Worm (Caenorhabditis elegans) whole organism, L1 larva: ENCODE measurements around the gene ZK1251.3.
A peak's percentile ranks its signal among the peaks of the same experiment; 100 is the strongest.

ENCODE experiments used
- C04F5.9 ChIP-seq: sonication (generic microtip); optimal IDR thresholded peaks from 2 replicates; lab custom pipeline; 2016; ENCODE audit warnings: missing genetic modification characterization, missing compliant biosample characterization
- C16A3.4 ChIP-seq: fragments of 150-350 bp; optimal IDR thresholded peaks from 2 replicates; lab custom pipeline; 2014; ENCODE audit warnings: missing biosample characterization, missing genetic modification characterization
- F16B12.6 ChIP-seq: fragments of 150-350 bp; optimal IDR thresholded peaks from 2 replicates; lab custom pipeline; 2014; ENCODE audit warnings: missing biosample characterization, missing genetic modification characterization
- Y116A8C.19 ChIP-seq: sonication (generic microtip); optimal IDR thresholded peaks from 2 replicates; lab custom pipeline; 2016; ENCODE audit warnings: missing compliant biosample characterization, missing genetic modification characterization, borderline replicate concordance
- blmp-1 ChIP-seq: fragments of 150-350 bp; optimal IDR thresholded peaks from 2 replicates; lab custom pipeline; 2014; ENCODE audit warnings: missing biosample characterization, missing genetic modification characterization
- ceh-82 ChIP-seq, 3 experiments: fragments of 150-350 bp in 1 of 3; sonication (generic microtip) in 2 of 3; optimal IDR thresholded peaks; 2 replicates each; lab custom pipeline; 2014 to 2017; ENCODE audit warnings: missing biosample characterization in 3 of 3, missing genetic modification characterization in 3 of 3
- dpl-1 ChIP-seq, 3 experiments: fragments of 150-350 bp in 2 of 3; sonication (generic microtip) in 1 of 3; optimal IDR thresholded peaks; 2 replicates each; lab custom pipeline; 2014 to 2017; ENCODE audit warnings: missing biosample characterization in 3 of 3, missing genetic modification characterization in 3 of 3, missing genetic modification reagents in 3 of 3
- dsc-1 ChIP-seq: sonication (generic microtip); optimal IDR thresholded peaks from 2 replicates; lab custom pipeline; 2016; ENCODE audit warnings: mild to moderate bottlenecking, missing genetic modification characterization, missing compliant biosample characterization
- efl-1 ChIP-seq, 4 experiments: fragments of 150-350 bp; optimal IDR thresholded peaks in 3 of 4; peaks in 1 of 4; 1 replicate in 1 of 4; 2 replicates in 3 of 4; lab custom pipeline; 2014; ENCODE audit warnings: missing biosample characterization in 2 of 4, missing genetic modification characterization in 2 of 4, missing genetic modification reagents in 2 of 4
- egl-13 ChIP-seq: sonication (generic microtip); optimal IDR thresholded peaks from 2 replicates; lab custom pipeline; 2016; ENCODE audit warnings: missing genotype, missing genetic modification reagents, missing genetic modification characterization, missing compliant biosample characterization
- ets-5 ChIP-seq: fragments of 200-800 bp; sonication (Bioruptor generic); IDR thresholded peaks from 2 replicates; pipeline ENCODE4 v1.3.6; 2022; ENCODE audit warnings: missing genetic modification characterization, missing compliant biosample characterization
- fkh-4 ChIP-seq: sonication (generic microtip); optimal IDR thresholded peaks from 2 replicates; lab custom pipeline; 2016; ENCODE audit warnings: missing compliant biosample characterization, missing genetic modification characterization, borderline replicate concordance
- fkh-8 ChIP-seq: sonication (generic microtip); optimal IDR thresholded peaks from 2 replicates; lab custom pipeline; 2016; ENCODE audit warnings: mild to moderate bottlenecking, missing genetic modification characterization, missing compliant biosample characterization
- hlh-17 ChIP-seq: fragments of 200-800 bp; sonication (Bioruptor generic); optimal IDR thresholded peaks from 2 replicates; lab custom pipeline; 2018; ENCODE audit warnings: missing genetic modification characterization, mild to moderate bottlenecking, missing compliant biosample characterization, moderate library complexity, borderline replicate concordance
- lin-15B ChIP-seq: fragments of 150-350 bp; sonication (generic microtip); optimal IDR thresholded peaks from 3 replicates; lab custom pipeline; 2014; ENCODE audit warnings: missing biosample characterization, missing genetic modification characterization
- lin-35 ChIP-seq, 2 experiments: fragments of 150-350 bp; optimal IDR thresholded peaks; 2 replicates each; lab custom pipeline; 2014; ENCODE audit warnings: missing biosample characterization in 2 of 2, missing genetic modification characterization in 2 of 2, missing genetic modification reagents in 2 of 2
- lin-39 ChIP-seq: fragments of 150-350 bp; optimal IDR thresholded peaks from 2 replicates; lab custom pipeline; 2014; ENCODE audit warnings: missing biosample characterization, missing genetic modification reagents, missing genetic modification characterization
- lir-3 ChIP-seq: sonication (generic microtip); optimal IDR thresholded peaks from 2 replicates; lab custom pipeline; 2016; ENCODE audit warnings: mild to moderate bottlenecking, missing genetic modification characterization, moderate library complexity, missing compliant biosample characterization; ENCODE audit not compliant: poor library complexity
- lsy-2 ChIP-seq, 2 experiments: fragments of 150-350 bp; optimal IDR thresholded peaks; 2 replicates each; lab custom pipeline; 2014; ENCODE audit warnings: missing biosample characterization in 2 of 2, missing genetic modification characterization in 2 of 2
- mdl-1 ChIP-seq, 2 experiments: fragments of 150-350 bp; optimal IDR thresholded peaks; 2 replicates each; lab custom pipeline; 2014 to 2017; ENCODE audit warnings: missing biosample characterization in 2 of 2, missing genetic modification characterization in 2 of 2, inconsistent platforms in 1 of 2
- mep-1 ChIP-seq: fragments of 150-350 bp; optimal IDR thresholded peaks from 2 replicates; lab custom pipeline; 2014; ENCODE audit warnings: missing biosample characterization, missing genetic modification characterization
- nhr-19 ChIP-seq: fragments of 200-800 bp; sonication (Bioruptor generic); conservative IDR thresholded peaks from 2 replicates; pipeline ENCODE4 v1.3.6; 2022; ENCODE audit warnings: missing genetic modification characterization, missing compliant biosample characterization
- nhr-20 ChIP-seq: sonication (generic microtip); optimal IDR thresholded peaks from 2 replicates; lab custom pipeline; 2016; ENCODE audit warnings: mild to moderate bottlenecking, missing genetic modification characterization, missing compliant biosample characterization
- nhr-28 ChIP-seq: fragments of 150-350 bp; optimal IDR thresholded peaks from 2 replicates; lab custom pipeline; 2014; ENCODE audit warnings: missing biosample characterization, missing genetic modification characterization
- nhr-47 ChIP-seq: sonication (generic microtip); optimal IDR thresholded peaks from 2 replicates; lab custom pipeline; 2016; ENCODE audit warnings: mild to moderate bottlenecking, missing genetic modification characterization, moderate library complexity, missing compliant biosample characterization
- nhr-71 ChIP-seq: sonication (generic microtip); optimal IDR thresholded peaks from 2 replicates; lab custom pipeline; 2016; ENCODE audit warnings: mild to moderate bottlenecking, missing genetic modification characterization, moderate library complexity, missing compliant biosample characterization
- nhr-76 ChIP-seq: sonication (generic microtip); optimal IDR thresholded peaks from 2 replicates; lab custom pipeline; 2017; ENCODE audit warnings: missing biosample characterization, missing genetic modification characterization
- nhr-77 ChIP-seq: fragments of 150-350 bp; optimal IDR thresholded peaks from 2 replicates; lab custom pipeline; 2014; ENCODE audit warnings: missing biosample characterization, missing genetic modification characterization
- pag-3 ChIP-seq: sonication (generic microtip); optimal IDR thresholded peaks from 2 replicates; lab custom pipeline; 2017; ENCODE audit warnings: missing genetic modification characterization, mild to moderate bottlenecking, missing compliant biosample characterization, antibody characterized with exemption, borderline replicate concordance; ENCODE audit not compliant: insufficient read depth
- pax-3 ChIP-seq: fragments of 200-800 bp; sonication (Bioruptor generic); optimal IDR thresholded peaks from 2 replicates; lab custom pipeline; 2018; ENCODE audit warnings: mild to moderate bottlenecking, missing genetic modification characterization, moderate library complexity, missing compliant biosample characterization
- rnt-1 ChIP-seq: sonication (generic microtip); optimal IDR thresholded peaks from 2 replicates; lab custom pipeline; 2016; ENCODE audit warnings: mild to moderate bottlenecking, missing genetic modification characterization, moderate library complexity, missing compliant biosample characterization
- skn-1 ChIP-seq: fragments of 150-350 bp; optimal IDR thresholded peaks from 2 replicates; lab custom pipeline; 2014; ENCODE audit warnings: missing biosample characterization, missing genetic modification characterization
- swsn-7 ChIP-seq: sonication (generic microtip); optimal IDR thresholded peaks from 2 replicates; lab custom pipeline; 2016; ENCODE audit warnings: missing genetic modification characterization, missing compliant biosample characterization
- tlp-1 ChIP-seq: fragments of 150-350 bp; optimal IDR thresholded peaks from 2 replicates; lab custom pipeline; 2014; ENCODE audit warnings: missing biosample characterization, missing genetic modification characterization
- unc-98 ChIP-seq: fragments of 200-800 bp; sonication (Bioruptor generic); IDR thresholded peaks from 2 replicates; pipeline ENCODE4 v1.3.6; 2022; ENCODE audit warnings: missing genetic modification characterization, missing compliant biosample characterization
- vab-15 ChIP-seq: sonication (generic microtip); optimal IDR thresholded peaks from 2 replicates; lab custom pipeline; 2017; ENCODE audit warnings: missing genotype, mild to moderate bottlenecking, missing genetic modification characterization, missing compliant biosample characterization
- xbp-1 ChIP-seq: sonication (generic microtip); optimal IDR thresholded peaks from 2 replicates; lab custom pipeline; 2016; ENCODE audit warnings: missing genetic modification characterization, missing compliant biosample characterization
- zag-1 ChIP-seq: fragments of 150-350 bp; optimal IDR thresholded peaks from 2 replicates; lab custom pipeline; 2014; ENCODE audit warnings: missing biosample characterization, missing genetic modification characterization
- zip-4 ChIP-seq: fragments of 200-800 bp; sonication (Bioruptor generic); optimal IDR thresholded peaks from 2 replicates; lab custom pipeline; 2018; ENCODE audit warnings: mild to moderate bottlenecking, missing genetic modification characterization, moderate library complexity, missing compliant biosample characterization
- ztf-4 ChIP-seq: fragments of 150-350 bp; optimal IDR thresholded peaks from 2 replicates; lab custom pipeline; 2014; ENCODE audit warnings: missing biosample characterization, missing genetic modification characterization

ZK1251.3 gene

DNA sequence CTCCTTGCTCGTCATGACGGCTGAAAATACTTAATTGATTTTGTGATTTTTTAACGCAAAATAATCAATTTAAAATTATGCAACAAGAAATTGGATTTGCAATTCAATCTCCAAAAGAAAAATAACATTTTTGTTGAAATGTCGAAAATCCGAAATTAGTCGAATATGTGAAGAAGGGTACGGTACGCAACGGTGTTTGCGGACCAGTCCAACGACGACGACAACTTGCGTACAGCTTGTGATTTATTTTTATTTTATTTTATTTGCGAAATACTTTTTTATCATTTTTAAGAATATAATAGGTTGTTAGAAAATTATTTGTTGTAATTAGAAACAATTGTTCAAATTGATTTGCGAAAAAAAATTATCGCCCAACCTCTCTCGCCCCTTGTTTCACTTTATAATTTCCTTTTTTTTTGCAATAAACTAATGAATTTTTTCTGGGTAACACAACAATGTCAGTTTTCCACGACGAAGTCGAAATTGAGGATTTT is 23.3 kb downstream of the ZK1251.3 start, which contains the start of the genes dcaf-1 and dph-3 (continued):
- TF ChIP-seq hlh-17 (GFP tag; lab: Kevin White, UChicago), result no peak
- TF ChIP-seq lsy-2 (tag; optimal IDR thresholded peaks at IDR 0.05; lab: Kevin White, UChicago), result peak; percentile 96 to 99
- no peak for TF ChIP-seq nhr-28 (tag; lab: Kevin White, UChicago)
- TF ChIP-seq F16B12.6 (tag; lab: Kevin White, UChicago), result peak; percentile 90
- TF ChIP-seq nhr-77 (tag; lab: Kevin White, UChicago), result no peak
- peak; percentile 59 for TF ChIP-seq nhr-71 (tag; lab: Kevin White, UChicago)
- no peak for TF ChIP-seq ztf-4 (tag; lab: Kevin White, UChicago)
- TF ChIP-seq lin-35 (GFP tag; optimal IDR thresholded peaks at IDR 0.05; lab: Kevin White, UChicago), result peak; percentile 50 to 65
- peak; percentile 45 for TF ChIP-seq skn-1
- TF ChIP-seq swsn-7 (tag; lab: Kevin White, UChicago), result peak; percentile 35
- peak; percentile 36 for TF ChIP-seq nhr-47
- peak; percentile 73 for TF ChIP-seq mep-1 (tag; lab: Kevin White, UChicago)
- TF ChIP-seq efl-1 (optimal IDR thresholded peaks at IDR 0.05; lab: Kevin White, UChicago), result peak; percentile 42 to 55
- TF ChIP-seq efl-1 (GFP tag; optimal IDR thresholded peaks at IDR 0.05 in 1 of 2; lab: Kevin White, UChicago), result peak; percentile 55 to 89
- TF ChIP-seq nhr-20 (tag; lab: Kevin White, UChicago), result peak; percentile 32
- no peak for TF ChIP-seq vab-15 (tag; lab: Kevin White, UChicago)
- peak; percentile 3 for TF ChIP-seq lin-15B (tag; lab: Kevin White, UChicago)
- no peak for TF ChIP-seq tlp-1 (tag; lab: Kevin White, UChicago)
- peak; percentile 34 to 68 (median 51) for TF ChIP-seq dpl-1 (GFP tag; optimal IDR thresholded peaks at IDR 0.05; lab: Kevin White, UChicago)

DNA sequence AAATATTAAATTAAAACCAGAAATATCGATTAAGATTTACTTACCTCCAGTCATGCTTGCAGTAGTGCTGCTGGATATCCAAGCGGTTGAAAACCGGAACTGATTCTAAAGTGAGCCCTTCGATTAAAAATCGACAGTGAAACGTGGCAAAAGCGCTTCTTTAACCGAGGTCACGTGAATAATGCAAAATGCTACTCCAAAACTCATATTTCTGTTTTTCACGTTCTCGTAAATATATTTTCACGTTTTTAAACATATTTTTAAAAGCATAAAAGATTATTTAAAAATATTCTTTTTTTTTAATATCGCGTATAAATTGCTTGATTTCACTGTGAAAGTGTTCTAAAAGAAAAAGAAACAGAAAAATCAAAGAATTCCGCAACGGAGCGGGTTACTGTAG is 25.7 kb downstream of the ZK1251.3 start, which contains the start of gene ant-1.3:
TSS of gene ant-1.3 (minus strand) at position 101 of the 400 bp plus-strand sequence.
- TF ChIP-seq egl-13 (tag; lab: Kevin White, UChicago) (no peak), zip-4 (GFP tag; lab: Kevin White, UChicago) (no peak), nhr-71 (tag; lab: Kevin White, UChicago) (no peak), lsy-2 (tag; optimal IDR thresholded peaks at IDR 0.05; lab: Kevin White, UChicago) (no peak), nhr-19 (GFP tag; lab: Robert Waterston, UW) (no peak), unc-98 (no peak), dsc-1 (tag; lab: Kevin White, UChicago) (no peak), ceh-82 (tag; optimal IDR thresholded peaks at IDR 0.05; lab: Kevin White, UChicago) (no peak), lin-39 (tag; lab: Kevin White, UChicago) (no peak), pag-3 (tag; lab: Kevin White, UChicago) (no peak), mdl-1 (tag; optimal IDR thresholded peaks at IDR 0.05; lab: Kevin White, UChicago) (no peak), nhr-76 (tag; lab: Kevin White, UChicago) (no peak), fkh-8 (no peak)

DNA sequence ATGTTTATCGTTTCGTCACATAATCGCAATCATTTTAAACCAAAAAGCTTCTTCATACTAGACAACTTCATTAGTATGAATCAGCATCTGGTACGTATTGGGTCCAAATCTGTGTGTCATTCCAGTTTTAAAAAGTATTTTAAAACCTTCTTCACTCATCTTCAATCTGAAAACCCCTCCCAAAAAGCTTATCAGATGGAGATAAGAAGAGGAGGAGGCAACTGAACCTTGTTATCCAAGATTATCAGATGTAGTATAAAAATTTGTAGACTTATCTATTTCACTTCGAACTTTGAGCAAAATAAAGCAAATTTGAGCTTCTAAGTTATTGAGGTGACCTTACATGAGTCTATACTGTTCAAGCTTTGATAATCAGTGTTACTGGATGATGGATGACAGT is 26.4 kb downstream of the ZK1251.3 start, which contains the start of gene nhr-38:
TSS of gene nhr-38 (plus strand) at position 301 of the 400 bp plus-strand sequence.
- TF ChIP-seq dsc-1 (tag; lab: Kevin White, UChicago), result peak; percentile 0
- no peak for TF ChIP-seq rnt-1

DNA sequence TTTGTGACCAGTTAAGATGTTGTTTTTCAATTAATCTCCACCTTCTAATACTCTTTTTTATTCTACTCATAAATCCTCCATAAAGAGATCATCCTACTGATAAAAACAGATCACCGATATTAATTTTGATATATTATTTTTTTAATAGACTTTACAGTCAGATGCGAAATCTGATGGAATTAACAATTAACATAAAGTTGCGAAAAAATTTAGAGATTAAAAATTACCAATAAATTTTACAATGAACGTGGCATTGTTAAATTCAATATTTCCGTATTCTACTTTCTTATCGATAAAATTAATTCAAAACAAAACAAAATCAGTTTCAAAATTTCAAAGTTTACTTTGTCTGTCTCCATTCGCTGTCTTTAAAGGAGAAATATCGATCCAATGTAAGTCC is 29.3 kb downstream of the ZK1251.3 start, which contains the start of gene K01H12.4:
TSS of gene K01H12.4 (plus strand) at position 301 of the 400 bp plus-strand sequence.
- TF ChIP-seq xbp-1 (tag; lab: Kevin White, UChicago) (no peak), Y116A8C.19 (tag; lab: Kevin White, UChicago) (no peak), blmp-1 (tag; lab: Kevin White, UChicago) (no peak), pax-3 (tag; lab: Kevin White, UChicago) (no peak), fkh-4 (tag; lab: Kevin White, UChicago) (no peak), tlp-1 (tag; lab: Kevin White, UChicago) (no peak), lir-3 (tag; lab: Kevin White, UChicago) (no peak), C16A3.4 (tag; lab: Kevin White, UChicago) (no peak), C04F5.9 (tag; lab: Kevin White, UChicago) (no peak), ets-5 (GFP tag; lab: Robert Waterston, UW) (no peak), zag-1 (tag; lab: Kevin White, UChicago) (no peak), fkh-8 (no peak), nhr-76 (tag; lab: Kevin White, UChicago) (no peak)
